Worm (Caenorhabditis elegans): ENCODE results near the gene fbxa-224.

DNA sequence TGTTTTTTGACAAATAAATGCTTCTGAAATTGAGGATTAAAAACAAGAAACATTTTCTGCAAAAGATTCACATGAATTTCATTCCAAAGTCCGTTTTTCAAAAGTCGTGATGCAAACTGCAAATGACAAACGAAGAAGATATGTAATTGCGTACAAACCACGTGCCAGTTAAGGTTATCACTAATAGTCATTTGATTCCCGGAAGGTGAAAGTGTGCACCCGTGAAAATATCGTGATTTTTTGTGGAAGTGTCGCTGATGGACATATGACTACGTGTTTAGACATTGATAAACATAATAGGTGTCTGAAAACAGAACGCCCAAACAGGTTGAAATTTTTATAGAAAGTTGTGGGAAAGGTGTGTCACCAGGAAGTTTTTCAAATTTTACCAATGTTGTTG, 19.7 kb downstream of the fbxa-224 start:
- TF ChIP-seq B0310.2 (tag; optimal IDR thresholded peaks at IDR 0.05) (no peak), tbx-37 (GFP tag; conservative IDR thresholded peaks at IDR 0.05) (no peak), tbx-11 (GFP tag; IDR thresholded peaks at IDR 0.05) (no peak), ama-1 (optimal IDR thresholded peaks at IDR 0.05) (no peak), ets-7 (tag; optimal IDR thresholded peaks at IDR 0.05) (no peak), hnd-1 (tag; optimal IDR thresholded peaks at IDR 0.05) (no peak), hmg-4 (GFP tag; optimal IDR thresholded peaks at IDR 0.05) (no peak), aly-1 (tag; optimal IDR thresholded peaks at IDR 0.05) (no peak), ceh-36 (tag; optimal IDR thresholded peaks at IDR 0.05) (no peak), ceh-13 (GFP tag; optimal IDR thresholded peaks at IDR 0.05) (no peak), sea-1 (GFP tag; conservative IDR thresholded peaks at IDR 0.05) (no peak), tra-4 (tag; optimal IDR thresholded peaks at IDR 0.05) (no peak), scrt-1 (GFP tag; IDR thresholded peaks at IDR 0.05) (no peak), flt-1 (GFP tag; IDR thresholded peaks at IDR 0.05) (no peak)

All from whole organism, early embryonic.